Worm (Caenorhabditis elegans): ENCODE results near the gene egl-47.

ce11 chrV:9868311-9868710, 31.1 kb upstream of the egl-47 start, which contains the start of gene srab-17:
- TF ChIP-seq fos-1 (tag; optimal IDR thresholded peaks at IDR 0.05), result no peak
- no peak for TF ChIP-seq unc-62 (GFP tag; optimal IDR thresholded peaks at IDR 0.05 in 1 of 2)
- TF ChIP-seq unc-62 (tag; optimal IDR thresholded peaks at IDR 0.05), result no peak
- TF ChIP-seq ceh-20 (GFP tag; IDR thresholded peaks at IDR 0.05), result no peak
- no peak for TF ChIP-seq attf-4 (tag; optimal IDR thresholded peaks at IDR 0.05)
- no peak for TF ChIP-seq ama-1 (optimal IDR thresholded peaks at IDR 0.05)
- TF ChIP-seq pha-4 (GFP tag; IDR thresholded peaks at IDR 0.05), result no peak
- TF ChIP-seq pha-4 (tag; optimal IDR thresholded peaks at IDR 0.05), result no peak
- no peak for TF ChIP-seq aly-2 (tag; optimal IDR thresholded peaks at IDR 0.05)
- TF ChIP-seq nhr-76 (tag; optimal IDR thresholded peaks at IDR 0.05), result no peak
- no peak for TF ChIP-seq unc-39 (tag; optimal IDR thresholded peaks at IDR 0.05)

Data from whole organism, L4 larva.